Worm (Caenorhabditis elegans): ENCODE measurements around the gene Y17G9B.5.
"Not testable (repeated sequence)": the region's sequence is repeated elsewhere in the genome, so short reads cannot be mapped to it uniquely, and the experiment has no call there.

Gene Y17G9B.5

DNA sequence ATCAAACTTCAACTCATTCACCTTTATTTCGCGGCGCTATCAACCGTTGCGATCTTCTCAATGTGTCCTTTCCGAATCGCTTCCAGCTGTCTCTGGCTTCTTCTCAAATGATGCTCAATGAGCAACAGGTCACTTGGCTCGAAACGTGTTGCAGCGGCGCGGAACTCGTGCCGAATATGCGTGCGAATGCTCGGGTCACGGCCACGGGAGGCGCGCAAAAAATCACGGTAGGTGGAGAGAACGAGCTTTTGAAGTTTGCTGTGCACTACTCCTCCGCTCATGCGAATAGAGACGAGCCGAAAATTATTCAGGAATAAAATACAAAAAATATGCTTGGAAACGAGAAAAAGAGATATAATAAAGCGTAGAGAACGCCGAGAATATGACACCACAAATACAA is 39.6 kb upstream of the Y17G9B.5 start, which contains the start of gene cif-1:
Gene cif-1 (minus strand): TSS at position 297 of the 400 bp plus-strand sequence.
- TF ChIP-seq ztf-4 (tag; optimal IDR thresholded peaks at IDR 0.05) (no peak), daf-12 (tag; optimal IDR thresholded peaks at IDR 0.05) (no peak), egl-5 (tag; optimal IDR thresholded peaks at IDR 0.05) (no peak), nfya-1 (tag; optimal IDR thresholded peaks at IDR 0.05; ENCODE audit: insufficient read depth) (no peak), mdl-1 (tag; optimal IDR thresholded peaks at IDR 0.05) (no peak), eor-1 (tag; optimal IDR thresholded peaks at IDR 0.05) (no peak), aly-2 (tag; optimal IDR thresholded peaks at IDR 0.05) (no peak), tbx-2 (tag; optimal IDR thresholded peaks at IDR 0.05) (no peak), nhr-77 (tag; optimal IDR thresholded peaks at IDR 0.05) (no peak), nhr-43 (tag; optimal IDR thresholded peaks at IDR 0.05; ENCODE audit: poor library complexity, severe bottlenecking) (no peak), hmg-11 (tag; optimal IDR thresholded peaks at IDR 0.05) (no peak), nhr-76 (tag; optimal IDR thresholded peaks at IDR 0.05) (no peak), R02D3.7 (tag; optimal IDR thresholded peaks at IDR 0.05) (no peak), fkh-2 (tag; optimal IDR thresholded peaks at IDR 0.05) (no peak), fos-1 (tag; optimal IDR thresholded peaks at IDR 0.05) (no peak), sea-2 (GFP tag; optimal IDR thresholded peaks at IDR 0.05) (no peak), egl-27 (tag; optimal IDR thresholded peaks at IDR 0.05) (no peak), lsy-12 (tag; optimal IDR thresholded peaks at IDR 0.05) (no peak), elt-1 (tag; optimal IDR thresholded peaks at IDR 0.05) (no peak)

DNA sequence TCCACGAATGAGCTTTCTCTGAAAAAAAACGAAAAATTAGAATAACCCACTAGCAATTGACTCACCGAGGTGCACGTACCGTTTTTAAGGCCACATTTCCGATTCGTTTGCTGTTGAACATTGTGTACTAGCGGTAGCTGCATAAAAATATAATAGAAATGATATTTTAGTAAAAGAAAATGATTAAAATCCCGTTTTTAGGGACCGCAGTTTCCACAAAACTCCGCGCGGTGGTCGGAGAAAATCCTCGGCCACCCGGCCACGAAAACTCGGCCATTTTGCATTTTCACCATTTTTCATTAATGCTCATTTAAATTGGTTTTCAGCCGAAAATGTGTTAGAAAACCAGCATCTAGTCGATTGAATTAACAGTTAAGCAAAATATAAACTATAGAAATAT is 37.7 kb upstream of the Y17G9B.5 start, which contains the start of gene yars-2:
Gene yars-2 (minus strand): TSS at position 249 of the 400 bp plus-strand sequence.
- TF ChIP-seq lin-15B (tag; optimal IDR thresholded peaks at IDR 0.05), result peak; percentile 27
- peak; percentile 26 for TF ChIP-seq pha-4 (tag; optimal IDR thresholded peaks at IDR 0.05)
- TF ChIP-seq eor-1 (tag; optimal IDR thresholded peaks at IDR 0.05), result no peak
- no peak for TF ChIP-seq nhr-12 (tag; optimal IDR thresholded peaks at IDR 0.05)
- TF ChIP-seq nfya-1 (tag; optimal IDR thresholded peaks at IDR 0.05; ENCODE audit: insufficient read depth), result peak; percentile 10
- no peak for TF ChIP-seq ztf-11 (tag; optimal IDR thresholded peaks at IDR 0.05)
- TF ChIP-seq nhr-77 (tag; optimal IDR thresholded peaks at IDR 0.05), result no peak
- no peak for TF ChIP-seq fos-1 (tag; optimal IDR thresholded peaks at IDR 0.05)

DNA sequence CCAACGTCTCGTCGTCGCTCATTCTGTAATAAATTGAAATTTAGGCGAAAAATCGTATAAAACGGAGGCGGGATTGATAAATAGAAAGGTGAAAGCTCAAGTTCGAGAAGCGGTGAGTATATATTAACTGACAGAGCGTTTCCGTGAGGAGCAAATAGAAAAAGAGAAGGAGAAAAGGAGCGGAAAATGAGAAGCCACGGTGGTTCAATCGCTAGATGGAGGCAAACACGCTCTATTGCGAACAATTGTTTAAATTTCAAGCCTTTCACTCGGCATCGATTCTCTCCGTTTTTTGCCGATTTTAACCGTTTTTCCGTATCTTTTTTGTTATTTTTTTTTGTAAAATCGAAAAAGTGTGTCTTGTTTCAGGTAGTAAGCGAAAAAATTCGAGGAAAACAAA is 34.3 kb upstream of the Y17G9B.5 start, which contains the start of gene miro-1:
Gene miro-1 (minus strand): TSS at position 23 of the 400 bp plus-strand sequence.
- TF ChIP-seq ztf-11, nhr-11, nhr-25 (tag; optimal IDR thresholded peaks at IDR 0.05): not testable (repeated sequence)

ce11 chrIV:4720522-4720921 is 29.5 kb upstream of the Y17G9B.5 start:
- TF ChIP-seq elt-2 (tag; optimal IDR thresholded peaks at IDR 0.05) (peak; percentile 1), lin-15B (tag; optimal IDR thresholded peaks at IDR 0.05) (peak; percentile 19), tbx-2 (tag; optimal IDR thresholded peaks at IDR 0.05) (peak; percentile 27), nfya-1 (tag; optimal IDR thresholded peaks at IDR 0.05; ENCODE audit: insufficient read depth) (peak; percentile 22)

DNA sequence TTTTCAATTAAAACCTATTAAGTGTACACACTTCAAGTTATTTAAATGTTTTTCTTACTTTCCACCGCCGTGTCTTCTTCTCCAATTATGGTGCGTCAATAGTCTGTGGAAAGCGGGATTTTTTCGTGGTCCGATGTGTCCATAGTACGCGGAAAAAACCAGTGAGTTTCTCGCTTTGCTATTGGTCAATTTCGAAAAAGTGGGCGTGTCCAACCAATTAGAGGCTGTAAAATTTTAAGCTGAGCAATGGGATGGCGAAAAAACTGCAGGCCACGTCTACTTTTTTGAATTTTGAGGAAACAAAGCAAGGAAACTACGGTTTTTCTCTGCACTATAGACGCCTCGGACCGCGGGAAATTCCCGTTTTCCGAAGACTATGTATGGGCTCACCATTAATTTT is 26.4 kb upstream of the Y17G9B.5 start:
- TF ChIP-seq unc-39 (tag; optimal IDR thresholded peaks at IDR 0.05) (no peak), daf-12 (tag; optimal IDR thresholded peaks at IDR 0.05) (no peak), skn-1 (tag; optimal IDR thresholded peaks at IDR 0.05) (no peak), unc-62 (GFP tag; optimal IDR thresholded peaks at IDR 0.05) (no peak), nhr-77 (tag; optimal IDR thresholded peaks at IDR 0.05) (no peak), sea-2 (GFP tag; optimal IDR thresholded peaks at IDR 0.05) (no peak), egl-5 (tag; optimal IDR thresholded peaks at IDR 0.05) (no peak), fkh-10 (GFP tag; optimal IDR thresholded peaks at IDR 0.05) (no peak), egl-27 (tag; optimal IDR thresholded peaks at IDR 0.05) (no peak), pha-4 (tag; optimal IDR thresholded peaks at IDR 0.05) (no peak), aly-2 (tag; optimal IDR thresholded peaks at IDR 0.05) (no peak), nhr-76 (tag; optimal IDR thresholded peaks at IDR 0.05) (no peak), ZK546.5 (tag; optimal IDR thresholded peaks at IDR 0.05) (no peak), lin-39 (tag; optimal IDR thresholded peaks at IDR 0.05) (no peak), jun-1 (tag; optimal IDR thresholded peaks at IDR 0.05) (no peak), hmg-11 (tag; optimal IDR thresholded peaks at IDR 0.05) (no peak), nfya-1 (tag; optimal IDR thresholded peaks at IDR 0.05; ENCODE audit: insufficient read depth) (no peak)
